Fruit fly (Drosophila melanogaster) Kc167 (cell line): ENCODE data around the gene CG33268.

Experiments
- Myc ChIP-seq: fragments of >200 bp; optimal IDR thresholded peaks from 2 replicates; lab custom pipeline; 2017; ENCODE audit warnings: missing external identifiers
- Sin3A ChIP-seq: fragments of >200 bp; optimal IDR thresholded peaks from 2 replicates; lab custom pipeline; 2018; ENCODE audit warnings: missing external identifiers
- h ChIP-seq: fragments of >200 bp; optimal IDR thresholded peaks from 3 replicates; lab custom pipeline; 2018; ENCODE audit warnings: missing external identifiers
- insv ChIP-seq: fragments of >200 bp; optimal IDR thresholded peaks from 3 replicates; lab custom pipeline; 2018; ENCODE audit warnings: missing external identifiers
- psq ChIP-seq: fragments of >200 bp; optimal IDR thresholded peaks from 2 replicates; lab custom pipeline; 2017; ENCODE audit warnings: missing external identifiers
- ttk ChIP-seq: sonication (Bioruptor generic); optimal IDR thresholded peaks from 2 replicates; lab custom pipeline; 2017; ENCODE audit warnings: missing external identifiers

The CG33268 gene

dm6 chr3L:11551949-11552348, 39.1 kb downstream of the CG33268 start:
- no peak for TF ChIP-seq psq
- no peak for TF ChIP-seq insv (lab: Kevin White, UChicago)
- TF ChIP-seq ttk (lab: Kevin White, UChicago), result no peak
- no peak for TF ChIP-seq Sin3A (lab: Kevin White, UChicago)
- no peak for TF ChIP-seq Myc (lab: Kevin White, UChicago)
- no peak for TF ChIP-seq h (lab: Kevin White, UChicago)

- TF ChIP-seq h (lab: Kevin White, UChicago), result no peak
- TF ChIP-seq insv (lab: Kevin White, UChicago), result no peak
- no peak for TF ChIP-seq ttk (lab: Kevin White, UChicago)
- TF ChIP-seq Sin3A (lab: Kevin White, UChicago), result no peak
- TF ChIP-seq Myc (lab: Kevin White, UChicago), result no peak
- no peak for TF ChIP-seq psq
Measured at dm6 chr3L:11550359-11551056, 40.5 kb downstream of the CG33268 start.

- TF ChIP-seq Sin3A (lab: Kevin White, UChicago) (no peak), insv (lab: Kevin White, UChicago) (no peak)
Measured at dm6 chr3L:11549432-11549831, 41.6 kb downstream of the CG33268 start.

dm6 chr3L:11548009-11548408, 43.0 kb downstream of the CG33268 start:
- TF ChIP-seq ttk (lab: Kevin White, UChicago) (no peak), h (lab: Kevin White, UChicago) (no peak)

- TF ChIP-seq h (lab: Kevin White, UChicago), result no peak
- TF ChIP-seq insv (lab: Kevin White, UChicago), result no peak
- TF ChIP-seq Myc (lab: Kevin White, UChicago), result no peak
- no peak for TF ChIP-seq ttk (lab: Kevin White, UChicago)
- TF ChIP-seq psq, result no peak
- TF ChIP-seq Sin3A (lab: Kevin White, UChicago), result no peak
Measured at dm6 chr3L:11547302-11547994, 43.6 kb downstream of the CG33268 start.

- TF ChIP-seq Myc (lab: Kevin White, UChicago) (no peak), insv (lab: Kevin White, UChicago) (no peak), psq (no peak), h (lab: Kevin White, UChicago) (no peak), ttk (lab: Kevin White, UChicago) (no peak), Sin3A (lab: Kevin White, UChicago) (no peak)
Measured at dm6 chr3L:11543681-11544299, 47.2 kb downstream of the CG33268 start.

dm6 chr3L:11542948-11543347, 48.1 kb downstream of the CG33268 start:
- no peak for TF ChIP-seq Myc (lab: Kevin White, UChicago)
- no peak for TF ChIP-seq ttk (lab: Kevin White, UChicago)
- TF ChIP-seq Sin3A (lab: Kevin White, UChicago), result no peak
- no peak for TF ChIP-seq h (lab: Kevin White, UChicago)
- no peak for TF ChIP-seq insv (lab: Kevin White, UChicago)
- no peak for TF ChIP-seq psq

- no peak for TF ChIP-seq h (lab: Kevin White, UChicago)
- no peak for TF ChIP-seq ttk (lab: Kevin White, UChicago)
- TF ChIP-seq Myc (lab: Kevin White, UChicago), result no peak
- no peak for TF ChIP-seq psq
- TF ChIP-seq insv (lab: Kevin White, UChicago), result no peak
- no peak for TF ChIP-seq Sin3A (lab: Kevin White, UChicago)
Measured at dm6 chr3L:11542437-11542836, 48.6 kb downstream of the CG33268 start.
